Worm (Caenorhabditis elegans) whole organism, L4/young adult: ENCODE data around the gene C05C10.8.

Source experiments
- W03F9.2 ChIP-seq: fragments of 150-350 bp; optimal IDR thresholded peaks from 2 replicates; lab custom pipeline; 2014; ENCODE audit warnings: missing biosample characterization, missing genetic modification characterization
- dao-5 ChIP-seq: sonication (generic microtip); optimal IDR thresholded peaks from 2 replicates; lab custom pipeline; 2016; ENCODE audit warnings: missing genotype, missing genetic modification characterization, moderate library complexity, missing compliant biosample characterization
- him-1 ChIP-seq: sonication (generic microtip); optimal IDR thresholded peaks from 2 replicates; lab custom pipeline; 2016; ENCODE audit warnings: missing genotype, missing genetic modification reagents, missing genetic modification characterization, missing compliant biosample characterization

DNA sequence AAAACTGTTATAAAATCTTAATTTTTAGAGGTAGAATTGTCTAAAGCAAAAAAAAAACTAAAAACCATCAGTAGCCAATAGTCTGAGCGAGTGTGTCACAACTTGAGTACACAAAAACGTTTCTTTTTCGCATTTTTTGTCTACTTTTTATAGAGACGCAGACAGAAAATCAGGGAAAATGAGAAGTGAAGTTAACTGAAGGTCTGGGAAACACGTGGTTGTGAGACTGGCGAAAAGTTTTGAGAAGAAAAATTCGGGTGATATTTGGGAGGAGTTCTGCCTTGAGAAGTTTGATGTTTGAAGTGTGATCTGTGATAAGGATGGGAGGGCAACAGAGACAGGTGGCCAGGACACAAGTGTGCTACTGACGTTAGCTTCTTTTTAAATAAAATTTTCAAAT is 19.8 kb upstream of the C05C10.8 start:
- no peak for TF ChIP-seq him-1 (tag; lab: Kevin White, UChicago)
- peak; percentile 66 for TF ChIP-seq W03F9.2 (tag; lab: Kevin White, UChicago)
- TF ChIP-seq dao-5 (tag; lab: Kevin White, UChicago): no peak
